Worm (Caenorhabditis elegans) whole organism, late embryonic: Measurements from ENCODE around the gene ZC404.15.

ENCODE experiments used
- K02D7.2 ChIP-seq: sonication (generic microtip); optimal IDR thresholded peaks from 2 replicates; lab custom pipeline; 2017; ENCODE audit warnings: mild to moderate bottlenecking, missing genetic modification characterization, missing compliant biosample characterization
- T23F11.4 ChIP-seq: fragments of 200-800 bp; sonication (Bioruptor generic); optimal IDR thresholded peaks from 2 replicates; lab custom pipeline; 2018; ENCODE audit warnings: mild to moderate bottlenecking, missing genetic modification characterization, missing compliant biosample characterization
- ahr-1 ChIP-seq: sonication (generic microtip); optimal IDR thresholded peaks from 2 replicates; lab custom pipeline; 2016; ENCODE audit warnings: missing genetic modification characterization, missing compliant biosample characterization
- ceh-18 ChIP-seq: sonication (generic microtip); optimal IDR thresholded peaks from 2 replicates; lab custom pipeline; 2016; ENCODE audit warnings: missing genetic modification characterization, missing compliant biosample characterization
- ceh-19 ChIP-seq: fragments of 200-800 bp; sonication (Bioruptor generic); optimal IDR thresholded peaks from 2 replicates; lab custom pipeline; 2018; ENCODE audit warnings: mild to moderate bottlenecking, missing genetic modification characterization, missing compliant biosample characterization
- ceh-2 ChIP-seq: sonication (generic microtip); optimal IDR thresholded peaks from 2 replicates; lab custom pipeline; 2016; ENCODE audit warnings: missing genotype, missing genetic modification characterization, missing compliant biosample characterization
- ceh-24 ChIP-seq: sonication (generic microtip); optimal IDR thresholded peaks from 2 replicates; lab custom pipeline; 2016; ENCODE audit warnings: mild to moderate bottlenecking, missing genetic modification characterization, missing compliant biosample characterization
- ceh-45 ChIP-seq: fragments of 200-800 bp; sonication (Bioruptor generic); IDR thresholded peaks from 2 replicates; pipeline ENCODE4 v1.3.6; 2022; ENCODE audit warnings: missing genetic modification reagents, missing genetic modification characterization, missing compliant biosample characterization
- ceh-48 ChIP-seq: sonication (generic microtip); optimal IDR thresholded peaks from 2 replicates; lab custom pipeline; 2016; ENCODE audit warnings: missing genetic modification characterization, inconsistent platforms, missing compliant biosample characterization
- ceh-6 ChIP-seq: fragments of 200-800 bp; sonication (Bioruptor generic); optimal IDR thresholded peaks from 2 replicates; lab custom pipeline; 2018; ENCODE audit warnings: mild to moderate bottlenecking, missing genetic modification characterization, missing compliant biosample characterization
- ceh-9 ChIP-seq: sonication (generic microtip); optimal IDR thresholded peaks from 2 replicates; lab custom pipeline; 2016; ENCODE audit warnings: mild to moderate bottlenecking, missing genetic modification characterization, inconsistent platforms, missing compliant biosample characterization
- eyg-1 ChIP-seq: sonication (generic microtip); optimal IDR thresholded peaks from 2 replicates; lab custom pipeline; 2016; ENCODE audit warnings: missing genotype, missing genetic modification characterization, missing compliant biosample characterization
- fax-1 ChIP-seq: sonication (generic microtip); optimal IDR thresholded peaks from 2 replicates; lab custom pipeline; 2016; ENCODE audit warnings: missing genotype, missing genetic modification characterization, missing compliant biosample characterization
- fkh-10 ChIP-seq: fragments of 150-350 bp; optimal IDR thresholded peaks from 2 replicates; lab custom pipeline; 2014; ENCODE audit warnings: missing biosample characterization, missing genetic modification reagents, missing genetic modification characterization
- hlh-15 ChIP-seq: sonication (generic microtip); optimal IDR thresholded peaks from 2 replicates; lab custom pipeline; 2016; ENCODE audit warnings: missing genetic modification characterization, missing compliant biosample characterization
- hlh-30 ChIP-seq: sonication (generic microtip); optimal IDR thresholded peaks from 2 replicates; lab custom pipeline; 2017; ENCODE audit warnings: antibody characterized with exemption, missing genetic modification characterization, missing compliant biosample characterization; ENCODE audit not compliant: insufficient read depth
- hlh-6 ChIP-seq: sonication (generic microtip); optimal IDR thresholded peaks from 2 replicates; lab custom pipeline; 2016; ENCODE audit warnings: missing genotype, missing genetic modification characterization, missing compliant biosample characterization
- lim-6 ChIP-seq: sonication (generic microtip); optimal IDR thresholded peaks from 2 replicates; lab custom pipeline; 2016; ENCODE audit warnings: missing genetic modification characterization, missing compliant biosample characterization
- mec-3 ChIP-seq: sonication (generic microtip); optimal IDR thresholded peaks from 2 replicates; lab custom pipeline; 2016; ENCODE audit warnings: borderline replicate concordance, missing genetic modification characterization, missing compliant biosample characterization
- nhr-11 ChIP-seq: fragments of 150-350 bp; optimal IDR thresholded peaks from 2 replicates; lab custom pipeline; 2014; ENCODE audit warnings: missing biosample characterization, missing genetic modification characterization
- npax-4 ChIP-seq: sonication (generic microtip); optimal IDR thresholded peaks from 2 replicates; lab custom pipeline; 2016; ENCODE audit warnings: missing genetic modification characterization, missing compliant biosample characterization
- pha-2 ChIP-seq: sonication (generic microtip); optimal IDR thresholded peaks from 2 replicates; lab custom pipeline; 2017; ENCODE audit warnings: mild to moderate bottlenecking, missing genetic modification characterization, missing compliant biosample characterization
- pros-1 ChIP-seq: fragments of 150-350 bp; optimal IDR thresholded peaks from 2 replicates; lab custom pipeline; 2014; ENCODE audit warnings: missing biosample characterization, missing genetic modification reagents, missing genetic modification characterization
- sdc-2 ChIP-seq: sonication (generic microtip); optimal IDR thresholded peaks from 2 replicates; lab custom pipeline; 2016; ENCODE audit warnings: missing genotype, missing genetic modification characterization, missing compliant biosample characterization
- sox-4 ChIP-seq: sonication (generic microtip); optimal IDR thresholded peaks from 2 replicates; lab custom pipeline; 2017; ENCODE audit warnings: mild to moderate bottlenecking, missing genetic modification characterization, inconsistent platforms, missing compliant biosample characterization
- unc-42 ChIP-seq: sonication (generic microtip); optimal IDR thresholded peaks from 2 replicates; lab custom pipeline; 2016; ENCODE audit warnings: missing genotype, missing genetic modification characterization, missing compliant biosample characterization
- unc-55 ChIP-seq: sonication (generic microtip); optimal IDR thresholded peaks from 2 replicates; lab custom pipeline; 2017; ENCODE audit warnings: missing biosample characterization, missing genetic modification reagents, missing genetic modification characterization
- zip-5 ChIP-seq: sonication (generic microtip); optimal IDR thresholded peaks from 2 replicates; lab custom pipeline; 2016; ENCODE audit warnings: missing genetic modification characterization, missing compliant biosample characterization
- ztf-16 ChIP-seq: sonication (generic microtip); optimal IDR thresholded peaks from 2 replicates; lab custom pipeline; 2017; ENCODE audit warnings: missing genetic modification characterization, missing compliant biosample characterization

ZC404.15 gene

ce11 chrV:6744774-6745173, 35.5 kb upstream of the ZC404.15 start, which contains the start of gene T25F10.3:
Gene T25F10.3 (plus strand): TSS chrV:6745081.
- TF ChIP-seq mec-3 (tag; lab: Kevin White, UChicago): no peak

ce11 chrV:6751493-6752100, 28.7 kb upstream of the ZC404.15 start:
- TF ChIP-seq zip-5 (tag; lab: Kevin White, UChicago) (no peak), ceh-18 (tag; lab: Kevin White, UChicago) (peak; percentile 49), hlh-30 (tag; lab: Kevin White, UChicago) (peak; percentile 47), npax-4 (tag; lab: Kevin White, UChicago) (no peak)

- TF ChIP-seq pros-1 (no peak), unc-55 (GFP tag; lab: Kevin White, UChicago) (no peak), K02D7.2 (tag; lab: Kevin White, UChicago) (no peak), ztf-16 (tag; lab: Kevin White, UChicago) (no peak), fax-1 (no peak), ceh-19 (GFP tag; lab: Kevin White, UChicago) (no peak), hlh-6 (tag; lab: Kevin White, UChicago) (no peak), T23F11.4 (GFP tag; lab: Kevin White, UChicago) (no peak), lim-6 (tag; lab: Kevin White, UChicago) (no peak), fkh-10 (no peak), hlh-15 (tag; lab: Kevin White, UChicago) (no peak), eyg-1 (tag; lab: Kevin White, UChicago) (no peak), npax-4 (tag; lab: Kevin White, UChicago) (no peak), ceh-24 (tag; lab: Kevin White, UChicago) (no peak), ceh-45 (GFP tag; lab: Robert Waterston, UW) (no peak), pha-2 (no peak), ceh-18 (tag; lab: Kevin White, UChicago) (no peak), ceh-2 (no peak)
These were observed 27.0 kb upstream of the ZC404.15 start for ce11 chrV:6753257-6753656.

- peak; percentile 11 for TF ChIP-seq sdc-2 (tag; lab: Kevin White, UChicago)
- no peak for TF ChIP-seq ahr-1 (tag; lab: Kevin White, UChicago)
- TF ChIP-seq, all 69 proteins: peak for 1
These were observed 22.2 kb upstream of the ZC404.15 start, which contains the start of gene dbl-1 for ce11 chrV:6758017-6758416. Gene dbl-1 (plus strand): TSS chrV:6758135.

ce11 chrV:6762361-6762760, 17.9 kb upstream of the ZC404.15 start, which contains the start of gene T25F10.4:
Gene T25F10.4 (minus strand): TSS chrV:6762461.
- TF ChIP-seq ceh-9 (tag; lab: Kevin White, UChicago) (no peak), hlh-15 (tag; lab: Kevin White, UChicago) (no peak), pros-1 (no peak), ceh-48 (tag; lab: Kevin White, UChicago) (no peak), sox-4 (tag; lab: Kevin White, UChicago) (no peak), nhr-11 (tag; lab: Kevin White, UChicago) (no peak)

ce11 chrV:6764972-6765371, 15.3 kb upstream of the ZC404.15 start, which contains the start of gene bbs-8:
Gene bbs-8 (minus strand): TSS chrV:6765072.
- TF ChIP-seq npax-4 (tag; lab: Kevin White, UChicago): no peak
- no peak for TF ChIP-seq unc-42 (tag; lab: Kevin White, UChicago)

- TF ChIP-seq T23F11.4 (GFP tag; lab: Kevin White, UChicago) (no peak), ahr-1 (tag; lab: Kevin White, UChicago) (no peak), ceh-6 (no peak)
These were observed 12.7 kb upstream of the ZC404.15 start for ce11 chrV:6767576-6767975.
